Worm (Caenorhabditis elegans): Measurements from ENCODE around the gene Y57G7A.11.

ce11 chrII:1266790-1267189 lies 9.9 kb downstream of the Y57G7A.11 start, which contains the start of gene oac-30:
- TF ChIP-seq unc-62 (GFP tag; optimal IDR thresholded peaks at IDR 0.05 in 1 of 2): no peak
- no peak for TF ChIP-seq unc-62 (tag; optimal IDR thresholded peaks at IDR 0.05)
- TF ChIP-seq ZK546.5 (tag; optimal IDR thresholded peaks at IDR 0.05): no peak
- TF ChIP-seq lsy-2 (tag; optimal IDR thresholded peaks at IDR 0.05): no peak
- TF ChIP-seq lir-3 (tag; optimal IDR thresholded peaks at IDR 0.05): no peak

Measured in whole organism, L4 larva.